Worm (Caenorhabditis elegans) whole organism, young adult: ENCODE data around the gene such-1.
A peak's percentile ranks its signal among the peaks of the same experiment; 100 is the strongest.

ENCODE experiments used
- F49E8.2 ChIP-seq: sonication (generic microtip); optimal IDR thresholded peaks from 3 replicates; lab custom pipeline; 2017; ENCODE audit warnings: missing genetic modification characterization, mild to moderate bottlenecking, missing compliant biosample characterization, antibody characterized with exemption, moderate library complexity; ENCODE audit not compliant: insufficient read depth
- attf-3 ChIP-seq: fragments of 200-800 bp; sonication (Bioruptor generic); conservative IDR thresholded peaks from 2 replicates; pipeline ENCODE4 v1.3.6; 2022; ENCODE audit warnings: missing genetic modification reagents, missing genetic modification characterization, missing compliant biosample characterization
- hsf-1 ChIP-seq: fragments of 200-800 bp; sonication (Bioruptor generic); IDR thresholded peaks from 2 replicates; pipeline ENCODE4 v1.3.6; 2022; ENCODE audit warnings: missing genetic modification reagents, missing genetic modification characterization, missing compliant biosample characterization
- madf-10 ChIP-seq: sonication (generic microtip); optimal IDR thresholded peaks from 2 replicates; lab custom pipeline; 2016; ENCODE audit warnings: mild to moderate bottlenecking, missing genetic modification characterization, missing compliant biosample characterization
- nfya-1 ChIP-seq: sonication (generic microtip); optimal IDR thresholded peaks from 2 replicates; lab custom pipeline; 2017; ENCODE audit warnings: antibody characterized with exemption, missing compliant biosample characterization, missing genetic modification characterization, borderline replicate concordance; ENCODE audit not compliant: insufficient read depth
- nhr-179 ChIP-seq: sonication (generic microtip); optimal IDR thresholded peaks from 2 replicates; lab custom pipeline; 2016; ENCODE audit warnings: mild to moderate bottlenecking, missing genetic modification characterization, missing compliant biosample characterization
- nhr-90 ChIP-seq: sonication (generic microtip); optimal IDR thresholded peaks from 2 replicates; lab custom pipeline; 2016; ENCODE audit warnings: missing genotype, mild to moderate bottlenecking, missing genetic modification characterization, missing compliant biosample characterization
- snpc-3.4 ChIP-seq: sonication (generic microtip); optimal IDR thresholded peaks from 2 replicates; lab custom pipeline; 2017; ENCODE audit warnings: missing genetic modification characterization, mild to moderate bottlenecking, missing compliant biosample characterization, antibody characterized with exemption, moderate library complexity, missing genotype, missing genetic modification reagents
- snpc-4 ChIP-seq, 5 experiments: fragments of 150-350 bp in 1 of 5; sonication (generic microtip) in 4 of 5; optimal IDR thresholded peaks; 2 replicates each; lab custom pipeline; 2014 to 2018; ENCODE audit warnings: missing genetic modification characterization in 5 of 5, missing biosample characterization in 3 of 5, antibody characterized with exemption in 2 of 5, mild to moderate bottlenecking in 2 of 5, missing compliant biosample characterization in 2 of 5, missing genotype in 2 of 5, moderate library complexity in 2 of 5, missing genetic modification reagents in 1 of 5
- unc-130 ChIP-seq: sonication (generic microtip); optimal IDR thresholded peaks from 2 replicates; lab custom pipeline; 2016; ENCODE audit warnings: missing genetic modification reagents, missing genetic modification characterization, missing compliant biosample characterization
- unc-62 ChIP-seq: fragments of 150-350 bp; optimal IDR thresholded peaks from 2 replicates; lab custom pipeline; 2014; ENCODE audit warnings: missing biosample characterization, missing genetic modification reagents, missing genetic modification characterization

DNA sequence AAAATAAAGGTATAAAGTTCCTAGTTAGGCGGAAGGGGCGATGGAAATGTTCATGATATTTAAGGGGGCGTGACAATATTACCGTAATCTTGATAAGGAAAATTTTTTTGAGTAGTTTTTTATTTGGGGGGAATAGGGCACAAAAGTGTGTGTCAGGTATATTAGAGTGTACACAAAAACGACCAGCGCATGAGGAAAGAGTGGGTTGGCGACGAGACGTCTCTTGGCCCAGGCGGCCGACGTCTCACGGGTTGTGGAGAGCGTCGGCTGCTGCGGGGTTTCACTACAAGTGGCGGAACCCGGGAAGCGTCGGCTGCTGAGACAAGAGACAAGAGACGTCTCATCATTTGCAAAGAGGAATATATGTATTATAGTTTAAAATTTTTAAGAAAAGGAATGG lies 59.8 kb downstream of the such-1 start:
- TF ChIP-seq attf-3 (GFP tag; lab: Robert Waterston, UW) (no peak), snpc-4 (GFP tag; optimal IDR thresholded peaks at IDR 0.05; lab: Kevin White, UChicago) (peak; percentile 93), snpc-4 (tag; optimal IDR thresholded peaks at IDR 0.05; lab: Kevin White, UChicago) (peak; percentile 98 to 99 (median 99)), nfya-1 (tag; lab: Kevin White, UChicago) (no peak), madf-10 (peak; percentile 72), unc-130 (GFP tag; lab: Kevin White, UChicago) (no peak), nhr-179 (no peak), hsf-1 (no peak), unc-62 (GFP tag; lab: Kevin White, UChicago) (no peak), nhr-90 (peak; percentile 36), F49E8.2 (tag; lab: Kevin White, UChicago) (no peak), snpc-3.4 (tag; lab: Kevin White, UChicago) (no peak)
